Fruit fly (Drosophila melanogaster) whole organism, embryonic: ENCODE measurements around the gene cindr.
A peak's percentile ranks its signal among the peaks of the same experiment; 100 is the strongest.

Source experiments
- CG12391 ChIP-seq: fragments of 200-800 bp; sonication (Bioruptor generic); optimal IDR thresholded peaks from 3 replicates; lab custom pipeline; 2018; ENCODE audit warnings: missing biosample characterization, mild to moderate bottlenecking, missing genetic modification characterization, moderate library complexity
- CG13296 ChIP-seq: fragments of 200-800 bp; sonication (Bioruptor generic); optimal IDR thresholded peaks from 3 replicates; lab custom pipeline; 2018; ENCODE audit warnings: missing biosample characterization, mild to moderate bottlenecking, missing genetic modification characterization
- CG14710 ChIP-seq: fragments of 200-800 bp; sonication (Bioruptor generic); optimal IDR thresholded peaks from 3 replicates; lab custom pipeline; 2019; ENCODE audit warnings: missing biosample characterization, mild to moderate bottlenecking, missing genetic modification characterization, moderate library complexity
- CG15479 ChIP-seq: fragments of 200-800 bp; sonication (Bioruptor generic); optimal IDR thresholded peaks from 3 replicates; lab custom pipeline; 2019; ENCODE audit warnings: missing biosample characterization, mild to moderate bottlenecking, missing genetic modification characterization, moderate library complexity
- CG17328 ChIP-seq: fragments of 200-800 bp; sonication (Bioruptor generic); IDR thresholded peaks from 2 replicates; pipeline ENCODE4 v1.3.6; 2022; ENCODE audit warnings: missing biosample characterization, missing genetic modification characterization
- CG2120 ChIP-seq: fragments of 200-800 bp; sonication (Bioruptor generic); optimal IDR thresholded peaks from 3 replicates; lab custom pipeline; 2016; ENCODE audit warnings: missing biosample characterization, missing genetic modification characterization
- CG30403 ChIP-seq: fragments of 200-800 bp; sonication (Bioruptor generic); optimal IDR thresholded peaks from 3 replicates; lab custom pipeline; 2016; ENCODE audit warnings: missing biosample characterization, missing genetic modification characterization
- CG32772 ChIP-seq: fragments of 200-800 bp; sonication (Bioruptor generic); IDR thresholded peaks from 2 replicates; pipeline ENCODE4 v1.3.6; 2022; ENCODE audit warnings: missing biosample characterization, missing genetic modification characterization
- CG4360 ChIP-seq: fragments of 200-800 bp; sonication (Bioruptor generic); IDR thresholded peaks from 2 replicates; pipeline ENCODE4 v1.3.6; 2022; ENCODE audit warnings: missing biosample characterization, missing genetic modification characterization
- CG5180 ChIP-seq: fragments of 200-800 bp; sonication (Bioruptor generic); optimal IDR thresholded peaks from 3 replicates; lab custom pipeline; 2017; ENCODE audit warnings: missing biosample characterization, missing genetic modification characterization, mild to moderate bottlenecking, moderate library complexity, missing genetic modification reagents
- CG9437 ChIP-seq: fragments of 200-800 bp; sonication (Bioruptor generic); optimal IDR thresholded peaks from 2 replicates; lab custom pipeline; 2018; ENCODE audit warnings: missing biosample characterization, mild to moderate bottlenecking, missing genetic modification characterization
- Chrac-16 ChIP-seq: fragments of 200-800 bp; sonication (Bioruptor generic); optimal IDR thresholded peaks from 3 replicates; lab custom pipeline; 2016; ENCODE audit warnings: missing biosample characterization, missing genetic modification characterization
- Drgx ChIP-seq: fragments of 200-800 bp; sonication (Bioruptor generic); IDR thresholded peaks from 2 replicates; pipeline ENCODE4 v1.3.6; 2022; ENCODE audit warnings: missing biosample characterization, missing genetic modification characterization
- H2.0 ChIP-seq: fragments of 200-800 bp; sonication (Bioruptor generic); IDR thresholded peaks from 2 replicates; pipeline ENCODE4 v1.3.6; 2022; ENCODE audit warnings: missing biosample characterization, missing genetic modification characterization
- Hmr ChIP-seq: fragments of 200-800 bp; sonication (Bioruptor generic); optimal IDR thresholded peaks from 3 replicates; lab custom pipeline; 2017; ENCODE audit warnings: mild to moderate bottlenecking, missing biosample characterization, missing genetic modification reagents, missing genetic modification characterization
- Hsf ChIP-seq: fragments of 200-800 bp; sonication (Bioruptor generic); optimal IDR thresholded peaks from 3 replicates; lab custom pipeline; 2016; ENCODE audit warnings: missing biosample characterization, missing genetic modification characterization
- Mad ChIP-seq: fragments of 200-800 bp; sonication (Bioruptor generic); optimal IDR thresholded peaks from 2 replicates; lab custom pipeline; 2016; ENCODE audit warnings: missing biosample characterization, missing genetic modification characterization
- Med ChIP-seq: fragments of 200-800 bp; sonication (Bioruptor generic); peaks from one replicate; lab custom pipeline; 2016; ENCODE audit warnings: missing biosample characterization, missing genetic modification characterization, mild to moderate bottlenecking, inconsistent platforms, moderate library complexity
- PHDP ChIP-seq: fragments of 200-800 bp; sonication (Bioruptor generic); optimal IDR thresholded peaks from 3 replicates; lab custom pipeline; 2018; ENCODE audit warnings: missing biosample characterization, mild to moderate bottlenecking, missing genetic modification characterization, moderate library complexity
- Ptx1 ChIP-seq: fragments of 200-800 bp; sonication (Bioruptor generic); IDR thresholded peaks from 2 replicates; pipeline ENCODE4 v1.3.6; 2022; ENCODE audit warnings: missing biosample characterization, missing genetic modification characterization
- Sox102F ChIP-seq: fragments of 200-800 bp; sonication (Bioruptor generic); optimal IDR thresholded peaks from 2 replicates; lab custom pipeline; 2018; ENCODE audit warnings: missing biosample characterization, mild to moderate bottlenecking, missing genetic modification characterization, moderate library complexity
- Xbp1 ChIP-seq: fragments of 200-800 bp; sonication (Bioruptor generic); optimal IDR thresholded peaks from 3 replicates; lab custom pipeline; 2016; ENCODE audit warnings: missing biosample characterization, mild to moderate bottlenecking, missing genetic modification characterization
- ara ChIP-seq: fragments of 200-800 bp; sonication (Bioruptor generic); IDR thresholded peaks from 2 replicates; pipeline ENCODE4 v1.3.6; 2022; ENCODE audit warnings: missing biosample characterization, missing genetic modification characterization
- ato ChIP-seq: fragments of 200-800 bp; sonication (Bioruptor generic); IDR thresholded peaks from 2 replicates; pipeline ENCODE4 v1.3.6; 2022; ENCODE audit warnings: missing biosample characterization, missing genetic modification characterization; ENCODE audit not compliant: partially characterized antibody
- bsh ChIP-seq, 2 experiments: fragments of 200-800 bp; sonication (Bioruptor generic); optimal IDR thresholded peaks; 2 replicates each; lab custom pipeline; 2017 to 2018; ENCODE audit warnings: mild to moderate bottlenecking in 2 of 2, missing biosample characterization in 2 of 2, missing genetic modification characterization in 2 of 2, moderate library complexity in 1 of 2
- chif ChIP-seq, 2 experiments: fragments of 200-800 bp; sonication (Bioruptor generic); optimal IDR thresholded peaks; 3 replicates each; lab custom pipeline; 2016; ENCODE audit warnings: missing biosample characterization in 2 of 2, missing genetic modification characterization in 2 of 2
- croc ChIP-seq: fragments of 200-800 bp; sonication (Bioruptor generic); conservative IDR thresholded peaks from 3 replicates; pipeline ENCODE4 v1.3.6; 2022; ENCODE audit warnings: missing biosample characterization, missing genetic modification characterization
- dpn ChIP-seq, 2 experiments: fragments of 200-800 bp; sonication (Bioruptor generic); optimal IDR thresholded peaks; 3 replicates each; lab custom pipeline; 2016; ENCODE audit warnings: missing biosample characterization in 2 of 2, missing genetic modification characterization in 2 of 2
- dysf ChIP-seq: fragments of 200-800 bp; sonication (Bioruptor generic); IDR thresholded peaks from 3 replicates; pipeline ENCODE4 v1.3.6; 2022; ENCODE audit warnings: missing biosample characterization, missing genetic modification characterization
- esg ChIP-seq: fragments of 200-800 bp; sonication (Bioruptor generic); conservative IDR thresholded peaks from 2 replicates; pipeline ENCODE4 v1.3.6; 2022; ENCODE audit warnings: missing biosample characterization, missing genetic modification characterization
- gem ChIP-seq: fragments of 200-800 bp; sonication (Bioruptor generic); optimal IDR thresholded peaks from 2 replicates; lab custom pipeline; 2019; ENCODE audit warnings: missing biosample characterization, mild to moderate bottlenecking, missing genetic modification characterization, moderate library complexity
- grau ChIP-seq: fragments of 200-800 bp; optimal IDR thresholded peaks from 3 replicates; lab custom pipeline; 2019; ENCODE audit warnings: missing biosample characterization, mild to moderate bottlenecking, missing genetic modification characterization, moderate library complexity
- gsb ChIP-seq: fragments of 200-800 bp; sonication (Bioruptor generic); IDR thresholded peaks from 2 replicates; pipeline ENCODE4 v1.3.6; 2022; ENCODE audit warnings: missing biosample characterization, missing genetic modification characterization
- hb ChIP-seq: fragments of 200-800 bp; sonication (Bioruptor generic); IDR thresholded peaks from 3 replicates; pipeline ENCODE4 v1.3.6; 2022; ENCODE audit warnings: missing biosample characterization, missing genetic modification characterization; ENCODE audit not compliant: partially characterized antibody
- pan ChIP-seq, 4 experiments: fragments of >200 bp in 3 of 4; fragments of 200-800 bp in 1 of 4; sonication (Bioruptor generic) in 1 of 4; optimal IDR thresholded peaks in 3 of 4; IDR thresholded peaks in 1 of 4; 2 replicates each; pipeline versions ENCODE4 v1.3.6 to Lab custom; 2017 to 2022; ENCODE audit warnings: missing biosample characterization in 2 of 4, missing genetic modification characterization in 2 of 4, mixed read lengths in 1 of 4
- prd ChIP-seq, 3 experiments: fragments of >200 bp in 2 of 3; fragments of 200-800 bp in 1 of 3; sonication (Bioruptor generic) in 1 of 3; optimal IDR thresholded peaks in 2 of 3; IDR thresholded peaks in 1 of 3; 2 replicates in 2 of 3; 3 replicates in 1 of 3; pipeline versions ENCODE4 v1.3.6 to Lab custom; 2017 to 2022; ENCODE audit warnings: missing biosample characterization in 1 of 3, missing genetic modification characterization in 1 of 3
- pum ChIP-seq: fragments of 200-800 bp; sonication (Bioruptor generic); optimal IDR thresholded peaks from 2 replicates; lab custom pipeline; 2016; ENCODE audit warnings: missing biosample characterization, missing genetic modification characterization
- row ChIP-seq: fragments of 200-800 bp; sonication (Bioruptor generic); IDR thresholded peaks from 3 replicates; pipeline ENCODE4 v1.3.6; 2022; ENCODE audit warnings: missing biosample characterization, missing genetic modification characterization
- sens ChIP-seq: fragments of 200-800 bp; sonication (Bioruptor generic); peaks from one replicate; lab custom pipeline; 2016; ENCODE audit warnings: missing biosample characterization, missing genetic modification characterization
- seq ChIP-seq: fragments of 200-800 bp; sonication (Bioruptor generic); IDR thresholded peaks from 2 replicates; pipeline ENCODE4 v1.3.6; 2022; ENCODE audit warnings: missing biosample characterization, missing genetic modification characterization
- slbo ChIP-seq: fragments of 200-800 bp; sonication (Bioruptor generic); IDR thresholded peaks from 2 replicates; pipeline ENCODE4 v1.3.6; 2022; ENCODE audit warnings: missing biosample characterization, missing genetic modification characterization
- sqz ChIP-seq: fragments of 200-800 bp; sonication (Bioruptor generic); optimal IDR thresholded peaks from 3 replicates; lab custom pipeline; 2018; ENCODE audit warnings: missing biosample characterization, mild to moderate bottlenecking, missing genetic modification characterization
- tio ChIP-seq: fragments of 200-800 bp; sonication (Bioruptor generic); optimal IDR thresholded peaks from 2 replicates; lab custom pipeline; 2017; ENCODE audit warnings: missing biosample characterization, missing genetic modification characterization, inconsistent platforms
- toy ChIP-seq: fragments of 200-800 bp; sonication (Bioruptor generic); IDR thresholded peaks from 2 replicates; pipeline ENCODE4 v1.3.6; 2022; ENCODE audit warnings: missing biosample characterization, missing genetic modification characterization
- tx ChIP-seq: fragments of 200-800 bp; sonication (Bioruptor generic); optimal IDR thresholded peaks from 2 replicates; lab custom pipeline; 2016; ENCODE audit warnings: missing biosample characterization, missing genetic modification characterization
- unpg ChIP-seq: fragments of 200-800 bp; sonication (Bioruptor generic); optimal IDR thresholded peaks from 3 replicates; lab custom pipeline; 2018; ENCODE audit warnings: missing biosample characterization, mild to moderate bottlenecking, missing genetic modification characterization, moderate library complexity
- vvl ChIP-seq: fragments of 200-800 bp; sonication (Bioruptor generic); IDR thresholded peaks from 2 replicates; pipeline ENCODE4 v1.3.6; 2022; ENCODE audit warnings: missing biosample characterization, missing genetic modification characterization
- zf30C ChIP-seq: fragments of 200-800 bp; sonication (Bioruptor generic); optimal IDR thresholded peaks from 3 replicates; lab custom pipeline; 2018; ENCODE audit warnings: missing biosample characterization, mild to moderate bottlenecking, missing genetic modification characterization
- zfh1 ChIP-seq: fragments of 200-800 bp; sonication (Bioruptor generic); IDR thresholded peaks from 3 replicates; pipeline ENCODE4 v1.3.6; 2022; ENCODE audit warnings: missing biosample characterization, missing genetic modification characterization

cindr gene

DNA sequence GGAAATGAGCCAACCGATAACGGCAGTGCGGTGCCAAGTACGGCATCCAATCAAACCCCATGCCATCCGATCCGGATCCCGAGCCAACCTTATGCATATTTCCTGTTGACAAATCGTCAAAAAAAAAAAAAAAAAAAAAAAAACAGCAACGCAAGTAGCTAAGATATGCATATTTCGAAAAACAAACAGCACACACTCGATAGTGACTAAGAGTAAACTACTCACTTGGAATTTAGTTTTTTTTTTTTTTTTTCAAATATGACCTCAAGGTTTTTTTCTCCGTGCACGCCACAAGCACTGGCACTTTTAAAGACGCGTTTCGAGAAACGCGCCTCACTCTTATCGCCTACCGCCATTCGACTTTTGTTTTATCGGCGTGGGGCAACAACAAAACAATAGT lies 33.2 kb upstream of the cindr start:
- TF ChIP-seq dpn (GFP tag; optimal IDR thresholded peaks at IDR 0.05; lab: Kevin White, UChicago) = peak in 1 of 2 experiments; percentile 3
- peak; percentile 19 for TF ChIP-seq CG2120 (GFP tag; lab: Kevin White, UChicago)
- no peak for TF ChIP-seq Hmr (GFP tag; lab: Kevin White, UChicago)
- TF ChIP-seq CG15479 (GFP tag; lab: Kevin White, UChicago) = no peak
- TF ChIP-seq Med (GFP tag; lab: Kevin White, UChicago) = peak; percentile 74
- TF ChIP-seq slbo (GFP tag; lab: Robert Waterston, UW) = peak; percentile 41
- 0 out of 3 replicates have a peak, but pooled peaks have one; percentile 6 for TF ChIP-seq dysf (GFP tag; lab: Robert Waterston, UW)
- peak; percentile 30 for TF ChIP-seq PHDP (tag; lab: Kevin White, UChicago)
- TF ChIP-seq chif (GFP tag; optimal IDR thresholded peaks at IDR 0.05; lab: Kevin White, UChicago) = peak in 1 of 2 experiments; percentile 26
- no peak for TF ChIP-seq sqz (GFP tag; lab: Kevin White, UChicago)
- no peak for TF ChIP-seq CG5180 (GFP tag; lab: Kevin White, UChicago)
- TF ChIP-seq seq (GFP tag; lab: Robert Waterston, UW) = 0 out of 2 replicates have a peak, but pooled peaks have one; percentile 17
- TF ChIP-seq CG4360 (GFP tag; lab: Robert Waterston, UW) = peak; percentile 33; the same call in 1 of the 2 replicates
- peak; percentile 13 for TF ChIP-seq Xbp1 (GFP tag; lab: Kevin White, UChicago)
- 0 out of 2 replicates have a peak, but pooled peaks have one; percentile 38 for TF ChIP-seq vvl (GFP tag; lab: Robert Waterston, UW)
- TF ChIP-seq prd (optimal IDR thresholded peaks at IDR 0.05; lab: Kevin White, UChicago) = no peak
- peak; percentile 24; the same call in 1 of the 3 replicates for TF ChIP-seq prd (GFP tag; IDR thresholded peaks at IDR 0.05; lab: Robert Waterston, UW)
- no peak for TF ChIP-seq Mad (GFP tag; lab: Kevin White, UChicago)
- no peak for TF ChIP-seq ato (GFP tag; lab: Robert Waterston, UW)
- peak; percentile 85 for TF ChIP-seq sens
- no peak for TF ChIP-seq tx (GFP tag; lab: Kevin White, UChicago)
- 0 out of 2 replicates have a peak, but pooled peaks have one; percentile 6 for TF ChIP-seq Ptx1 (GFP tag; lab: Robert Waterston, UW)
- peak; percentile 22 for TF ChIP-seq unpg
- TF ChIP-seq hb = no peak
- TF ChIP-seq pan (optimal IDR thresholded peaks at IDR 0.05; lab: Kevin White, UChicago) = no peak
- peak in 1 of 2 experiments; percentile 20 for TF ChIP-seq pan (GFP tag; optimal IDR thresholded peaks at IDR 0.05 in 1 of 2, IDR thresholded peaks at IDR 0.05 in 1 of 2)
- TF ChIP-seq toy (GFP tag; lab: Robert Waterston, UW) = no peak
- no peak for TF ChIP-seq CG9437
- TF ChIP-seq zf30C (GFP tag; lab: Kevin White, UChicago) = peak; percentile 19
- TF ChIP-seq Hsf = peak; percentile 31
- no peak for TF ChIP-seq H2.0 (GFP tag; lab: Robert Waterston, UW)
- TF ChIP-seq zfh1 (GFP tag; lab: Robert Waterston, UW) = peak; percentile 57
- TF ChIP-seq tio (GFP tag; lab: Kevin White, UChicago) = peak; percentile 24
- TF ChIP-seq gsb (GFP tag; lab: Robert Waterston, UW) = no peak
- TF ChIP-seq CG13296 (GFP tag; lab: Kevin White, UChicago) = no peak
- no peak for TF ChIP-seq grau (tag; lab: Kevin White, UChicago)
- peak; percentile 21 for TF ChIP-seq Sox102F (GFP tag; lab: Kevin White, UChicago)
- TF ChIP-seq row (GFP tag; lab: Robert Waterston, UW) = peak; percentile 47; the same call in 1 of the 3 replicates
- TF ChIP-seq gem = peak; percentile 50
- TF ChIP-seq CG32772 (GFP tag; lab: Robert Waterston, UW) = peak; percentile 45
- peak; percentile 2 for TF ChIP-seq CG12391 (tag; lab: Kevin White, UChicago)
- TF ChIP-seq pum = peak; percentile 4
- TF ChIP-seq esg = no peak
- peak in 1 of 2 experiments; percentile 34 for TF ChIP-seq bsh (GFP tag; optimal IDR thresholded peaks at IDR 0.05; lab: Kevin White, UChicago)
- TF ChIP-seq Drgx (GFP tag; lab: Robert Waterston, UW) = 0 out of 2 replicates have a peak, but pooled peaks have one; percentile 9
- peak; percentile 4 for TF ChIP-seq Chrac-16 (GFP tag; lab: Kevin White, UChicago)
- peak; percentile 32; the same call in 1 of the 2 replicates for TF ChIP-seq CG17328 (GFP tag; lab: Robert Waterston, UW)
- TF ChIP-seq ara (GFP tag; lab: Robert Waterston, UW) = peak; percentile 18; the same call in 1 of the 2 replicates
- TF ChIP-seq CG14710 (tag; lab: Kevin White, UChicago) = no peak
- peak; percentile 9 for TF ChIP-seq CG30403 (GFP tag; lab: Kevin White, UChicago)
- TF ChIP-seq croc (GFP tag; lab: Robert Waterston, UW) = no peak
